Worm (Caenorhabditis elegans): ENCODE results near the gene dig-1.

The dig-1 gene

ce11 chrIII:6723089-6723488, 23.0 kb upstream of the dig-1 start, which contains the start of gene F37A4.1:
TSS of gene F37A4.1 (plus strand) at chrIII:6723389.
- TF ChIP-seq ceh-8 (GFP tag; optimal IDR thresholded peaks at IDR 0.05) (no peak), efl-1 (optimal IDR thresholded peaks at IDR 0.05) (no peak), efl-1 (GFP tag; optimal IDR thresholded peaks at IDR 0.05 in 1 of 2) (peak in 1 of 2 experiments; percentile 60)

DNA sequence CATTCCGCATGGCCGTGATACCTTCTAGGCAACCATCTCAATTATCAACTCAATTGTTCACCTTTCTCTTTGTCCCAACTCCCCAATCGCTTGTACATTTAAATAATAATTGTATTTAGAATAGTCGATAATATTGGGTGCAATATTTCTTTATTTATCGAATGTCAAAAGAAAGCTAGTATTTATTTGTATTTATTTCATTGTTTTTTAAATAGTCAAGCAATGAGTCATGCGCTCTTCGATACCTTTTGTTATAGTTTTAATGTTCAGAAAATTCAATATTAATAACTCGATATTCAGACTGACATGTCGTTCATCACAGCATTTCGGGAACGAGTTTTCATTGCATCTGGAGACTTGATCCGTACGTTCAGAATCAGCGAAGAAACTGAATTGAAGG, 20.6 kb upstream of the dig-1 start, which contains the start of gene wdr-4:
TSS of gene wdr-4 (plus strand) at position 301 of the 400 bp plus-strand sequence.
- no peak for TF ChIP-seq blmp-1 (tag; optimal IDR thresholded peaks at IDR 0.05)
- TF ChIP-seq nhr-12 (tag; optimal IDR thresholded peaks at IDR 0.05) = no peak
- no peak for TF ChIP-seq hlh-4 (tag; optimal IDR thresholded peaks at IDR 0.05)
- no peak for TF ChIP-seq nhr-20 (tag; optimal IDR thresholded peaks at IDR 0.05)
- no peak for TF ChIP-seq lir-3 (tag; optimal IDR thresholded peaks at IDR 0.05; ENCODE audit: poor library complexity)
- no peak for TF ChIP-seq nhr-90 (tag; optimal IDR thresholded peaks at IDR 0.05; ENCODE audit: poor library complexity)
- no peak for TF ChIP-seq pqm-1 (tag; optimal IDR thresholded peaks at IDR 0.05)
- TF ChIP-seq zip-4 (GFP tag; optimal IDR thresholded peaks at IDR 0.05) = no peak
- TF ChIP-seq C34B4.2 (tag; optimal IDR thresholded peaks at IDR 0.05) = no peak
- TF ChIP-seq unc-98 (GFP tag; IDR thresholded peaks at IDR 0.05) = no peak
- no peak for TF ChIP-seq fkh-8 (tag; optimal IDR thresholded peaks at IDR 0.05)
- no peak for TF ChIP-seq ces-1 (GFP tag; optimal IDR thresholded peaks at IDR 0.05)
- no peak for TF ChIP-seq hpl-2 (GFP tag; optimal IDR thresholded peaks at IDR 0.05)
- TF ChIP-seq pag-3 (tag; optimal IDR thresholded peaks at IDR 0.05; ENCODE audit: borderline replicate concordance, insufficient read depth) = no peak
- TF ChIP-seq vab-15 (tag; optimal IDR thresholded peaks at IDR 0.05) = no peak
- no peak for TF ChIP-seq elt-3 (tag; optimal IDR thresholded peaks at IDR 0.05)
- TF ChIP-seq lin-35 (GFP tag; optimal IDR thresholded peaks at IDR 0.05) = no peak

ce11 chrIII:6730185-6730850, 15.8 kb upstream of the dig-1 start, which contains the start of the genes Y102E9.5 and odr-4:
TSS of gene Y102E9.5 (minus strand) at chrIII:6730285.
TSS of gene odr-4 (plus strand) at chrIII:6730800.
- TF ChIP-seq nhr-47 (tag; optimal IDR thresholded peaks at IDR 0.05) = peak; percentile 17
- TF ChIP-seq unc-30 (tag; optimal IDR thresholded peaks at IDR 0.05) = no peak
- TF ChIP-seq rnt-1 (tag; optimal IDR thresholded peaks at IDR 0.05) = peak; percentile 43
- no peak for TF ChIP-seq fkh-10 (GFP tag; optimal IDR thresholded peaks at IDR 0.05)
- no peak for TF ChIP-seq hlh-4 (tag; optimal IDR thresholded peaks at IDR 0.05)
- no peak for TF ChIP-seq C04F5.9 (tag; optimal IDR thresholded peaks at IDR 0.05)
- no peak for TF ChIP-seq sup-37 (GFP tag; optimal IDR thresholded peaks at IDR 0.05)
- TF ChIP-seq F16B12.6 (tag; optimal IDR thresholded peaks at IDR 0.05) = no peak
- TF ChIP-seq fkh-8 (tag; optimal IDR thresholded peaks at IDR 0.05) = peak; percentile 23

- no peak for TF ChIP-seq C16A3.4 (tag; optimal IDR thresholded peaks at IDR 0.05)
- TF ChIP-seq fkh-10 (GFP tag; optimal IDR thresholded peaks at IDR 0.05) = no peak
- TF ChIP-seq pqm-1 (tag; optimal IDR thresholded peaks at IDR 0.05) = no peak
- TF ChIP-seq efl-1 (optimal IDR thresholded peaks at IDR 0.05) = peak in 1 of 2 experiments; percentile 41
- peak; percentile 23 to 94 for TF ChIP-seq efl-1 (GFP tag; optimal IDR thresholded peaks at IDR 0.05 in 1 of 2)
- TF ChIP-seq lsy-2 (tag; optimal IDR thresholded peaks at IDR 0.05) = peak in 1 of 2 experiments; percentile 3
- TF ChIP-seq zip-4 (GFP tag; optimal IDR thresholded peaks at IDR 0.05) = no peak
- TF ChIP-seq lin-15B (tag; optimal IDR thresholded peaks at IDR 0.05) = no peak
- peak in 1 of 2 experiments; percentile 51 for TF ChIP-seq lin-35 (GFP tag; optimal IDR thresholded peaks at IDR 0.05)
- TF ChIP-seq dpl-1 (GFP tag; optimal IDR thresholded peaks at IDR 0.05) = peak in 2 of 3 experiments; percentile 22 to 43
- TF ChIP-seq mab-9 (GFP tag; IDR thresholded peaks at IDR 0.05) = no peak
- TF ChIP-seq swsn-7 (tag; optimal IDR thresholded peaks at IDR 0.05) = no peak
- TF ChIP-seq elt-3 (tag; optimal IDR thresholded peaks at IDR 0.05) = peak in 1 of 6 experiments; percentile 12
These were observed 14.8 kb upstream of the dig-1 start for ce11 chrIII:6731285-6731684.

Data from whole organism, L1 larva.